Worm (Caenorhabditis elegans) whole organism, early embryonic: Measurements from ENCODE around the gene sma-9.

Experiments
- B0310.2 ChIP-seq: sonication (generic microtip); optimal IDR thresholded peaks from 2 replicates; lab custom pipeline; 2016; ENCODE audit warnings: mild to moderate bottlenecking, missing genetic modification characterization, missing compliant biosample characterization
- F13C5.2 ChIP-seq: sonication (generic microtip); optimal IDR thresholded peaks from 2 replicates; lab custom pipeline; 2017; ENCODE audit warnings: mild to moderate bottlenecking, missing genetic modification characterization, inconsistent platforms, missing compliant biosample characterization
- aly-1 ChIP-seq: sonication (generic microtip); optimal IDR thresholded peaks from 2 replicates; lab custom pipeline; 2016; ENCODE audit warnings: missing genetic modification characterization, missing compliant biosample characterization
- ama-1 ChIP-seq: fragments of 150-350 bp; optimal IDR thresholded peaks from 2 replicates; lab custom pipeline; 2014
- ceh-36 ChIP-seq: sonication (generic microtip); optimal IDR thresholded peaks from 2 replicates; lab custom pipeline; 2016; ENCODE audit warnings: missing genetic modification characterization, inconsistent platforms, missing compliant biosample characterization
- hmg-4 ChIP-seq: fragments of 200-800 bp; sonication (Bioruptor generic); optimal IDR thresholded peaks from 2 replicates; lab custom pipeline; 2018; ENCODE audit warnings: mild to moderate bottlenecking, missing genetic modification characterization, missing compliant biosample characterization
- hnd-1 ChIP-seq: sonication (generic microtip); optimal IDR thresholded peaks from 2 replicates; lab custom pipeline; 2016; ENCODE audit warnings: missing genetic modification characterization, missing compliant biosample characterization
- pes-1 ChIP-seq: fragments of 200-800 bp; sonication (Bioruptor generic); IDR thresholded peaks from 2 replicates; pipeline ENCODE4 v1.3.6; 2022; ENCODE audit warnings: missing genetic modification reagents, missing genetic modification characterization, missing compliant biosample characterization
- sea-1 ChIP-seq: fragments of 200-800 bp; sonication (Bioruptor generic); conservative IDR thresholded peaks from 2 replicates; pipeline ENCODE4 v1.3.6; 2022; ENCODE audit warnings: missing genetic modification characterization, missing compliant biosample characterization

DNA sequence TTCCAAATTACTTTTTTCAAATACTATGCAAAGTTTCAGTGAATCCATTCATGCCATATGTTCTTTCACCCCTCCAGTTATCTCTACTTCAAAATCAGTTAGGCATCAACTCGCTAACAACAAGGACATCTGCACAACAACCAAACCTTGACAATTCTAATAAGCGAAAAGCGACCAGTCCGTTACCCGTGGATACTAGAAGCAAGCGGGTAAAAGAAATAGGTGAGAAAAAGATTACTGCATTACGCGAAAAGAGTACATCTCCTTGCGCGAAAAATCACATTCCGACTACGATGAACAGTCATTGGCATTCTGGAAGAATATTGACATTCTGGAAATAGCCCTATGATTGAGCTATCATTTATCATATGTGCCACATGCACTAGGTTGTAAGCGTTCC lies 12.9 kb upstream of the sma-9 start:
- TF ChIP-seq ama-1 (lab: Kevin White, UChicago) (no peak), hmg-4 (no peak), aly-1 (no peak), ceh-36 (tag; lab: Kevin White, UChicago) (no peak), B0310.2 (tag; lab: Kevin White, UChicago) (no peak), F13C5.2 (tag; lab: Kevin White, UChicago) (no peak), pes-1 (GFP tag; lab: Robert Waterston, UW) (no peak), hnd-1 (tag; lab: Kevin White, UChicago) (no peak), sea-1 (no peak)
